Fruit fly (Drosophila melanogaster) whole organism, pupa: ENCODE results near the gene Nuak.
A peak's percentile ranks its signal among the peaks of the same experiment; 100 is the strongest.

ENCODE experiments used
- CG10348 ChIP-seq: fragments of 200-800 bp; sonication (Bioruptor generic); IDR thresholded peaks from 2 replicates; pipeline ENCODE4 v1.3.6; 2022; ENCODE audit warnings: missing biosample characterization, missing genetic modification characterization
- CG12605 ChIP-seq: fragments of 200-800 bp; sonication (Bioruptor generic); IDR thresholded peaks from 2 replicates; pipeline ENCODE4 v1.3.6; 2022; ENCODE audit warnings: missing biosample characterization, missing genetic modification characterization
- CG13204 ChIP-seq: fragments of 200-800 bp; sonication (Bioruptor generic); optimal IDR thresholded peaks from 2 replicates; lab custom pipeline; 2018; ENCODE audit warnings: missing biosample characterization, mild to moderate bottlenecking, missing genetic modification characterization, moderate library complexity
- CG14655 ChIP-seq: fragments of 200-800 bp; sonication (Bioruptor generic); optimal IDR thresholded peaks from 3 replicates; lab custom pipeline; 2017; ENCODE audit warnings: mild to moderate bottlenecking, missing biosample characterization, missing genetic modification reagents, missing genetic modification characterization
- CG15710 ChIP-seq: fragments of 200-800 bp; sonication (Bioruptor generic); optimal IDR thresholded peaks from 2 replicates; lab custom pipeline; 2018; ENCODE audit warnings: missing biosample characterization, mild to moderate bottlenecking, missing genetic modification characterization, moderate library complexity
- CG17806 ChIP-seq: fragments of 200-800 bp; sonication (Bioruptor generic); optimal IDR thresholded peaks from 2 replicates; lab custom pipeline; 2018; ENCODE audit warnings: missing biosample characterization, mild to moderate bottlenecking, missing genetic modification characterization, moderate library complexity
- CG32121 ChIP-seq: fragments of 200-800 bp; sonication (Bioruptor generic); IDR thresholded peaks from 2 replicates; pipeline ENCODE4 v1.3.6; 2022; ENCODE audit warnings: missing biosample characterization, missing genetic modification characterization
- CG34367 ChIP-seq: fragments of 200-800 bp; sonication (Bioruptor generic); optimal IDR thresholded peaks from 2 replicates; lab custom pipeline; 2018; ENCODE audit warnings: missing biosample characterization, mild to moderate bottlenecking, missing genetic modification characterization
- CG4496 ChIP-seq: fragments of 200-800 bp; sonication (Bioruptor generic); IDR thresholded peaks from 3 replicates; pipeline ENCODE4 v1.3.6; 2022; ENCODE audit warnings: missing biosample characterization, missing genetic modification characterization
- CG8159 ChIP-seq: fragments of 200-800 bp; sonication (Bioruptor generic); optimal IDR thresholded peaks from 3 replicates; lab custom pipeline; 2018; ENCODE audit warnings: missing biosample characterization, mild to moderate bottlenecking, missing genetic modification characterization, moderate library complexity
- CG8301 ChIP-seq: fragments of 200-800 bp; sonication (Bioruptor generic); optimal IDR thresholded peaks from 2 replicates; lab custom pipeline; 2018; ENCODE audit warnings: missing biosample characterization, mild to moderate bottlenecking, missing genetic modification characterization
- CG9948 ChIP-seq: fragments of 200-800 bp; sonication (Bioruptor generic); optimal IDR thresholded peaks from 2 replicates; lab custom pipeline; 2018; ENCODE audit warnings: missing biosample characterization, mild to moderate bottlenecking, missing genetic modification characterization, moderate library complexity
- D1 ChIP-seq: fragments of 200-800 bp; sonication (Bioruptor generic); optimal IDR thresholded peaks from 2 replicates; lab custom pipeline; 2018; ENCODE audit warnings: missing biosample characterization, mild to moderate bottlenecking, missing genetic modification characterization, moderate library complexity
- EcR ChIP-seq: fragments of 200-800 bp; sonication (Bioruptor generic); optimal IDR thresholded peaks from 3 replicates; lab custom pipeline; 2019; ENCODE audit warnings: missing biosample characterization, missing genetic modification characterization, mild to moderate bottlenecking, moderate library complexity, missing genetic modification reagents
- Ets98B ChIP-seq: fragments of 200-800 bp; sonication (Bioruptor generic); IDR thresholded peaks from 2 replicates; pipeline ENCODE4 v1.3.6; 2022; ENCODE audit warnings: missing biosample characterization, missing genetic modification characterization
- Pif1A ChIP-seq: fragments of 200-800 bp; sonication (Bioruptor generic); optimal IDR thresholded peaks from 3 replicates; lab custom pipeline; 2016; ENCODE audit warnings: missing biosample characterization, missing genetic modification characterization
- Pif1B ChIP-seq: fragments of 200-800 bp; sonication (Bioruptor generic); optimal IDR thresholded peaks from 3 replicates; lab custom pipeline; 2016; ENCODE audit warnings: missing biosample characterization, missing genetic modification characterization
- Snoo ChIP-seq: fragments of 200-800 bp; sonication (Bioruptor generic); optimal IDR thresholded peaks from 3 replicates; lab custom pipeline; 2017; ENCODE audit warnings: missing biosample characterization, mild to moderate bottlenecking, missing genetic modification characterization, inconsistent platforms
- fd96Ca ChIP-seq: fragments of 200-800 bp; sonication (Bioruptor generic); IDR thresholded peaks from 3 replicates; pipeline ENCODE4 v1.3.6; 2022; ENCODE audit warnings: missing biosample characterization, missing genetic modification characterization
- gl ChIP-seq: fragments of 200-800 bp; sonication (Bioruptor generic); optimal IDR thresholded peaks from 2 replicates; lab custom pipeline; 2018; ENCODE audit warnings: missing biosample characterization, mild to moderate bottlenecking, missing genetic modification characterization
- rn ChIP-seq: fragments of 200-800 bp; sonication (Bioruptor generic); IDR thresholded peaks from 2 replicates; pipeline ENCODE4 v1.3.6; 2022; ENCODE audit warnings: missing biosample characterization, missing genetic modification characterization

Gene Nuak

dm6 chr3R:10268865-10269442 is 4.8 kb downstream of the Nuak start:
- no peak for TF ChIP-seq EcR (GFP tag; lab: Kevin White, UChicago)
- TF ChIP-seq CG8301 (tag; lab: Kevin White, UChicago) = peak; percentile 53
- 0 out of 2 replicates have a peak, but pooled peaks have one; percentile 27 for TF ChIP-seq CG10348 (GFP tag; lab: Robert Waterston, UW)
- no peak for TF ChIP-seq D1
- TF ChIP-seq CG9948 (tag; lab: Kevin White, UChicago) = peak; percentile 17
- no peak for TF ChIP-seq gl (tag; lab: Kevin White, UChicago)
- TF ChIP-seq CG34367 (tag; lab: Kevin White, UChicago) = peak; percentile 27
- TF ChIP-seq Ets98B (GFP tag; lab: Robert Waterston, UW) = peak; percentile 83
- peak; percentile 66 for TF ChIP-seq CG17806 (tag; lab: Kevin White, UChicago)
- TF ChIP-seq CG12605 (GFP tag; lab: Robert Waterston, UW) = peak; percentile 72
- TF ChIP-seq CG8159 (tag; lab: Kevin White, UChicago) = peak; percentile 49
- TF ChIP-seq CG15710 (tag; lab: Kevin White, UChicago) = peak; percentile 56
- peak; percentile 82 for TF ChIP-seq Snoo (tag; lab: Kevin White, UChicago)
- peak; percentile 90 for TF ChIP-seq CG4496 (GFP tag; lab: Robert Waterston, UW)
- TF ChIP-seq CG32121 = peak; percentile 86
- TF ChIP-seq Pif1A (GFP tag; lab: Kevin White, UChicago) = peak; percentile 70
- peak; percentile 81 for TF ChIP-seq rn (GFP tag; lab: Robert Waterston, UW)
- peak; percentile 90 for TF ChIP-seq fd96Ca
- TF ChIP-seq Pif1B (GFP tag; lab: Kevin White, UChicago) = peak; percentile 45
- no peak for TF ChIP-seq CG13204 (GFP tag; lab: Kevin White, UChicago)
- TF ChIP-seq CG14655 (GFP tag; lab: Kevin White, UChicago) = peak; percentile 46

- peak; percentile 17; the same call in 1 of the 3 replicates for TF ChIP-seq CG4496 (GFP tag; lab: Robert Waterston, UW)
- TF ChIP-seq CG8159 (tag; lab: Kevin White, UChicago) = peak; percentile 56
- TF ChIP-seq CG8301 (tag; lab: Kevin White, UChicago) = no peak
- TF ChIP-seq CG9948 (tag; lab: Kevin White, UChicago) = peak; percentile 23
- peak; percentile 9 for TF ChIP-seq CG34367 (tag; lab: Kevin White, UChicago)
- peak; percentile 6 for TF ChIP-seq Pif1A (GFP tag; lab: Kevin White, UChicago)
- no peak for TF ChIP-seq Pif1B (GFP tag; lab: Kevin White, UChicago)
- TF ChIP-seq CG12605 (GFP tag; lab: Robert Waterston, UW) = no peak
- TF ChIP-seq CG17806 (tag; lab: Kevin White, UChicago) = peak; percentile 51
- TF ChIP-seq CG15710 (tag; lab: Kevin White, UChicago) = peak; percentile 46
- TF ChIP-seq CG13204 (GFP tag; lab: Kevin White, UChicago) = no peak
- TF ChIP-seq CG14655 (GFP tag; lab: Kevin White, UChicago) = peak; percentile 34
- no peak for TF ChIP-seq gl (tag; lab: Kevin White, UChicago)
- TF ChIP-seq Snoo (tag; lab: Kevin White, UChicago) = no peak
- no peak for TF ChIP-seq fd96Ca
- TF ChIP-seq CG32121 = peak; percentile 9; the same call in 1 of the 2 replicates
Measured at dm6 chr3R:10269921-10270431, 5.9 kb downstream of the Nuak start.

- no peak for TF ChIP-seq Pif1A (GFP tag; lab: Kevin White, UChicago)
- peak; percentile 58; the same call in 1 of the 3 replicates for TF ChIP-seq fd96Ca
- no peak for TF ChIP-seq rn (GFP tag; lab: Robert Waterston, UW)
- no peak for TF ChIP-seq CG15710 (tag; lab: Kevin White, UChicago)
- peak; percentile 46; the same call in 1 of the 2 replicates for TF ChIP-seq Ets98B (GFP tag; lab: Robert Waterston, UW)
- TF ChIP-seq CG12605 (GFP tag; lab: Robert Waterston, UW) = no peak
- no peak for TF ChIP-seq D1
- TF ChIP-seq gl (tag; lab: Kevin White, UChicago) = no peak
- TF ChIP-seq Pif1B (GFP tag; lab: Kevin White, UChicago) = no peak
- no peak for TF ChIP-seq CG17806 (tag; lab: Kevin White, UChicago)
- peak; percentile 63; the same call in 1 of the 3 replicates for TF ChIP-seq CG4496 (GFP tag; lab: Robert Waterston, UW)
- no peak for TF ChIP-seq Snoo (tag; lab: Kevin White, UChicago)
- peak; percentile 19 for TF ChIP-seq CG8301 (tag; lab: Kevin White, UChicago)
- no peak for TF ChIP-seq CG13204 (GFP tag; lab: Kevin White, UChicago)
- no peak for TF ChIP-seq CG10348 (GFP tag; lab: Robert Waterston, UW)
- no peak for TF ChIP-seq EcR (GFP tag; lab: Kevin White, UChicago)
- no peak for TF ChIP-seq CG8159 (tag; lab: Kevin White, UChicago)
- TF ChIP-seq CG32121 = peak; percentile 74
- TF ChIP-seq CG34367 (tag; lab: Kevin White, UChicago) = no peak
- TF ChIP-seq CG14655 (GFP tag; lab: Kevin White, UChicago) = no peak
- TF ChIP-seq, all 21 proteins: peak for 5
Measured at dm6 chr3R:10272695-10273094, 8.6 kb downstream of the Nuak start.

dm6 chr3R:10274306-10274705 is 10.2 kb downstream of the Nuak start:
- TF ChIP-seq Snoo (tag; lab: Kevin White, UChicago) (no peak), CG4496 (GFP tag; lab: Robert Waterston, UW) (no peak), D1 (no peak), CG8301 (tag; lab: Kevin White, UChicago) (no peak), rn (GFP tag; lab: Robert Waterston, UW) (no peak), Pif1B (GFP tag; lab: Kevin White, UChicago) (no peak), CG10348 (GFP tag; lab: Robert Waterston, UW) (no peak), CG32121 (no peak), CG17806 (tag; lab: Kevin White, UChicago) (no peak), Pif1A (GFP tag; lab: Kevin White, UChicago) (no peak), CG14655 (GFP tag; lab: Kevin White, UChicago) (no peak), CG15710 (tag; lab: Kevin White, UChicago) (no peak)
